Fruit fly (Drosophila melanogaster): ENCODE measurements around the gene Sf3b5.

The Sf3b5 gene

DNA sequence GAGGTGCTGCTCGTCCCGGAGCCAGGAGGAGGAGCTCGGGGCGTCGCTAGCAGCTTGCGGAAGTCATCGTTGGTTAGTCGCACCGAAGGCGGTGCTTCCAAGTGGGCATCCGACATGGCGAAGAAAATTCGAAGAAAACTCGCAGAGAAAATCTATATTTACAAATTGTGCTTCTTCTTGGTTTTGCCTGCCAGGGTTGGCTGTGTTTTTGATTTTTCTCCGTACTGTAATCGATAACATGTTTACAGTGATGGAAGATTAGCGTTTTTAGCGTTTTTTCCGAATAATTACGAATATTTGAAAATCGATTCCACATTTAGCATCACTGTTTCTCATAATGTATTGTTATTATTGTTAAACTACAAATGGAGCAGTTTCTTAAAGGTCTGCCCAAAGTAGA, 49.7 kb upstream of the Sf3b5 start, which contains the start of the genes beag and Ada (continued):
- no peak for TF ChIP-seq sens-2 (GFP tag; IDR thresholded peaks at IDR 0.05)
- peak; percentile 94 for TF ChIP-seq CG4617 (GFP tag; optimal IDR thresholded peaks at IDR 0.05; ENCODE audit: borderline replicate concordance)
- peak; percentile 6 for TF ChIP-seq Hr3 (GFP tag; optimal IDR thresholded peaks at IDR 0.05)
- no peak for TF ChIP-seq Gug (GFP tag; IDR thresholded peaks at IDR 0.05)
- peak; percentile 40 for TF ChIP-seq Hsf (GFP tag; optimal IDR thresholded peaks at IDR 0.05)
- peak; percentile 43 for TF ChIP-seq CG3065 (GFP tag; optimal IDR thresholded peaks at IDR 0.05)
- TF ChIP-seq Ada2b (GFP tag; IDR thresholded peaks at IDR 0.05): peak; percentile 7; the same call in 1 of the 2 replicates
- TF ChIP-seq Kr (GFP tag; optimal IDR thresholded peaks at IDR 0.05): no peak
- no peak for TF ChIP-seq ab (GFP tag; optimal IDR thresholded peaks at IDR 0.05)
- peak; percentile 40 for TF ChIP-seq CG18011 (GFP tag; optimal IDR thresholded peaks at IDR 0.05)
- peak; percentile 60 for TF ChIP-seq shn (GFP tag; optimal IDR thresholded peaks at IDR 0.05)
- no peak for TF ChIP-seq sqz (GFP tag; optimal IDR thresholded peaks at IDR 0.05)
- TF ChIP-seq Lhr (GFP tag; optimal IDR thresholded peaks at IDR 0.05): peak; percentile 18
- TF ChIP-seq CG12744 (GFP tag; optimal IDR thresholded peaks at IDR 0.05): no peak
- TF ChIP-seq CG12391 (tag; optimal IDR thresholded peaks at IDR 0.05): peak; percentile 64
- TF ChIP-seq gem (tag; optimal IDR thresholded peaks at IDR 0.05): no peak
- TF ChIP-seq Dbx (GFP tag; IDR thresholded peaks at IDR 0.05): peak; percentile 28; the same call in 1 of the 3 replicates
- TF ChIP-seq hb (GFP tag; IDR thresholded peaks at IDR 0.05; ENCODE audit: partially characterized antibody): 0 out of 3 replicates have a peak, but pooled peaks have one; percentile 30
- TF ChIP-seq ERR (GFP tag; optimal IDR thresholded peaks at IDR 0.05): peak; percentile 2
- peak; percentile 44 for TF ChIP-seq unpg (GFP tag; optimal IDR thresholded peaks at IDR 0.05)
- no peak for TF ChIP-seq fd64A (GFP tag; optimal IDR thresholded peaks at IDR 0.05)
- no peak for TF ChIP-seq CG8290 (GFP tag; optimal IDR thresholded peaks at IDR 0.05)
- TF ChIP-seq CG8290 (tag; optimal IDR thresholded peaks at IDR 0.05): peak in 1 of 2 experiments; percentile 80
- peak; percentile 54 for TF ChIP-seq CG2712 (tag; optimal IDR thresholded peaks at IDR 0.05)
- TF ChIP-seq mirr (GFP tag; optimal IDR thresholded peaks at IDR 0.05): no peak
- peak; percentile 60 for TF ChIP-seq pho (GFP tag; optimal IDR thresholded peaks at IDR 0.05)
- peak; percentile 51 for TF ChIP-seq CG13296 (GFP tag; optimal IDR thresholded peaks at IDR 0.05)
- TF ChIP-seq CG6254 (GFP tag; optimal IDR thresholded peaks at IDR 0.05): no peak
- peak; percentile 90 for TF ChIP-seq Dref (GFP tag; IDR thresholded peaks at IDR 0.05)
- peak; percentile 29 for TF ChIP-seq CG10979 (tag; optimal IDR thresholded peaks at IDR 0.05)
- peak; percentile 74 for TF ChIP-seq CG13287 (GFP tag; IDR thresholded peaks at IDR 0.05; ENCODE audit: partially characterized antibody)
- TF ChIP-seq CG2116 (GFP tag; optimal IDR thresholded peaks at IDR 0.05): peak; percentile 93
- no peak for TF ChIP-seq CG8765 (GFP tag; IDR thresholded peaks at IDR 0.05)
- TF ChIP-seq CG33213 (GFP tag; optimal IDR thresholded peaks at IDR 0.05): no peak
- peak; percentile 49; the same call in 1 of the 3 replicates for TF ChIP-seq CG16813 (GFP tag; IDR thresholded peaks at IDR 0.05; ENCODE audit: partially characterized antibody)
- TF ChIP-seq CG12219 (GFP tag; optimal IDR thresholded peaks at IDR 0.05): no peak
- TF ChIP-seq Med (GFP tag): peak; percentile 84
- no peak for TF ChIP-seq grn (GFP tag; optimal IDR thresholded peaks at IDR 0.05)
- no peak for TF ChIP-seq Fer3 (tag; optimal IDR thresholded peaks at IDR 0.05)
- TF ChIP-seq nom (GFP tag; optimal IDR thresholded peaks at IDR 0.05): peak; percentile 7
- TF ChIP-seq Side (GFP tag; optimal IDR thresholded peaks at IDR 0.05): no peak
- TF ChIP-seq CG7928 (GFP tag; optimal IDR thresholded peaks at IDR 0.05): peak; percentile 89
- peak; percentile 40 to 53 for TF ChIP-seq chif (GFP tag; optimal IDR thresholded peaks at IDR 0.05)
- TF ChIP-seq toy (GFP tag; IDR thresholded peaks at IDR 0.05): no peak
- peak; percentile 58 for TF ChIP-seq Bgb (GFP tag; IDR thresholded peaks at IDR 0.05; ENCODE audit: partially characterized antibody)
- peak; percentile 34; the same call in 1 of the 3 replicates for TF ChIP-seq CG14860 (GFP tag; IDR thresholded peaks at IDR 0.05; ENCODE audit: partially characterized antibody)
- no peak for TF ChIP-seq zf30C (GFP tag; optimal IDR thresholded peaks at IDR 0.05)
- TF ChIP-seq zfh2 (GFP tag; optimal IDR thresholded peaks at IDR 0.05): peak; percentile 51
- peak; percentile 48 for TF ChIP-seq Meics (GFP tag; optimal IDR thresholded peaks at IDR 0.05)
- peak; percentile 38 for TF ChIP-seq tx (GFP tag; optimal IDR thresholded peaks at IDR 0.05)
- TF ChIP-seq HmgZ (tag; optimal IDR thresholded peaks at IDR 0.05): peak; percentile 70

Data from whole organism, embryonic.